Worm (Caenorhabditis elegans) whole organism, L1 larva: Measurements from ENCODE around the gene plc-3.

ENCODE experiments used
- aly-2 ChIP-seq: fragments of 150-350 bp; optimal IDR thresholded peaks from 2 replicates; lab custom pipeline; 2014; ENCODE audit warnings: missing biosample characterization, missing genetic modification characterization
- blmp-1 ChIP-seq: fragments of 150-350 bp; optimal IDR thresholded peaks from 2 replicates; lab custom pipeline; 2014; ENCODE audit warnings: missing biosample characterization, missing genetic modification characterization
- ceh-90 ChIP-seq: sonication (generic microtip); optimal IDR thresholded peaks from 2 replicates; lab custom pipeline; 2016; ENCODE audit warnings: missing genetic modification characterization, missing compliant biosample characterization
- dsc-1 ChIP-seq: sonication (generic microtip); optimal IDR thresholded peaks from 2 replicates; lab custom pipeline; 2016; ENCODE audit warnings: mild to moderate bottlenecking, missing genetic modification characterization, missing compliant biosample characterization
- efl-3 ChIP-seq: fragments of 200-800 bp; sonication (Bioruptor generic); optimal IDR thresholded peaks from 2 replicates; lab custom pipeline; 2018; ENCODE audit warnings: mild to moderate bottlenecking, missing genetic modification characterization, missing compliant biosample characterization
- elt-2 ChIP-seq: sonication (generic microtip); optimal IDR thresholded peaks from 2 replicates; lab custom pipeline; 2016; ENCODE audit warnings: missing genetic modification characterization, mild to moderate bottlenecking, inconsistent platforms, missing compliant biosample characterization, missing genetic modification reagents
- ets-5 ChIP-seq: fragments of 200-800 bp; sonication (Bioruptor generic); IDR thresholded peaks from 2 replicates; pipeline ENCODE4 v1.3.6; 2022; ENCODE audit warnings: missing genetic modification characterization, missing compliant biosample characterization
- fkh-10 ChIP-seq: sonication (generic microtip); optimal IDR thresholded peaks from 2 replicates; lab custom pipeline; 2017; ENCODE audit warnings: missing biosample characterization, missing genetic modification reagents, missing genetic modification characterization
- fkh-4 ChIP-seq: sonication (generic microtip); optimal IDR thresholded peaks from 2 replicates; lab custom pipeline; 2016; ENCODE audit warnings: missing compliant biosample characterization, missing genetic modification characterization, borderline replicate concordance
- fos-1 ChIP-seq: fragments of 150-350 bp; optimal IDR thresholded peaks from 2 replicates; lab custom pipeline; 2014; ENCODE audit warnings: missing biosample characterization, missing genetic modification characterization
- grh-1 ChIP-seq: fragments of 200-800 bp; sonication (Bioruptor generic); IDR thresholded peaks from 2 replicates; pipeline ENCODE4 v1.3.6; 2022; ENCODE audit warnings: missing genetic modification reagents, missing genetic modification characterization, missing compliant biosample characterization
- irx-1 ChIP-seq: sonication (generic microtip); optimal IDR thresholded peaks from 2 replicates; lab custom pipeline; 2016; ENCODE audit warnings: missing genetic modification characterization, missing compliant biosample characterization
- jun-1 ChIP-seq: fragments of 150-350 bp; optimal IDR thresholded peaks from 2 replicates; lab custom pipeline; 2014; ENCODE audit warnings: missing biosample characterization, missing genetic modification reagents, missing genetic modification characterization
- lin-13 ChIP-seq: fragments of 150-350 bp; optimal IDR thresholded peaks from 2 replicates; lab custom pipeline; 2014; ENCODE audit warnings: missing biosample characterization, missing genetic modification reagents, missing genetic modification characterization
- lin-14 ChIP-seq: fragments of 200-800 bp; sonication (Bioruptor generic); optimal IDR thresholded peaks from 2 replicates; lab custom pipeline; 2018; ENCODE audit warnings: mild to moderate bottlenecking, missing genetic modification characterization, moderate library complexity, missing compliant biosample characterization
- lin-39 ChIP-seq: fragments of 150-350 bp; optimal IDR thresholded peaks from 2 replicates; lab custom pipeline; 2014; ENCODE audit warnings: missing biosample characterization, missing genetic modification reagents, missing genetic modification characterization
- lir-3 ChIP-seq: sonication (generic microtip); optimal IDR thresholded peaks from 2 replicates; lab custom pipeline; 2016; ENCODE audit warnings: mild to moderate bottlenecking, missing genetic modification characterization, moderate library complexity, missing compliant biosample characterization; ENCODE audit not compliant: poor library complexity
- mab-9 ChIP-seq: fragments of 200-800 bp; sonication (Bioruptor generic); IDR thresholded peaks from 2 replicates; pipeline ENCODE4 v1.3.6; 2022; ENCODE audit warnings: missing genetic modification reagents, missing genetic modification characterization, missing compliant biosample characterization
- mdl-1 ChIP-seq, 2 experiments: fragments of 150-350 bp; optimal IDR thresholded peaks; 2 replicates each; lab custom pipeline; 2014 to 2017; ENCODE audit warnings: missing biosample characterization in 2 of 2, missing genetic modification characterization in 2 of 2, inconsistent platforms in 1 of 2
- mep-1 ChIP-seq: fragments of 150-350 bp; optimal IDR thresholded peaks from 2 replicates; lab custom pipeline; 2014; ENCODE audit warnings: missing biosample characterization, missing genetic modification characterization
- nhr-19 ChIP-seq: fragments of 200-800 bp; sonication (Bioruptor generic); conservative IDR thresholded peaks from 2 replicates; pipeline ENCODE4 v1.3.6; 2022; ENCODE audit warnings: missing genetic modification characterization, missing compliant biosample characterization
- nhr-20 ChIP-seq: sonication (generic microtip); optimal IDR thresholded peaks from 2 replicates; lab custom pipeline; 2016; ENCODE audit warnings: mild to moderate bottlenecking, missing genetic modification characterization, missing compliant biosample characterization
- nhr-47 ChIP-seq: sonication (generic microtip); optimal IDR thresholded peaks from 2 replicates; lab custom pipeline; 2016; ENCODE audit warnings: mild to moderate bottlenecking, missing genetic modification characterization, moderate library complexity, missing compliant biosample characterization
- nhr-77 ChIP-seq: fragments of 150-350 bp; optimal IDR thresholded peaks from 2 replicates; lab custom pipeline; 2014; ENCODE audit warnings: missing biosample characterization, missing genetic modification characterization
- pag-3 ChIP-seq: sonication (generic microtip); optimal IDR thresholded peaks from 2 replicates; lab custom pipeline; 2017; ENCODE audit warnings: missing genetic modification characterization, mild to moderate bottlenecking, missing compliant biosample characterization, antibody characterized with exemption, borderline replicate concordance; ENCODE audit not compliant: insufficient read depth
- sup-37 ChIP-seq: fragments of 200-800 bp; sonication (Bioruptor generic); optimal IDR thresholded peaks from 2 replicates; lab custom pipeline; 2018; ENCODE audit warnings: mild to moderate bottlenecking, missing genetic modification characterization, missing compliant biosample characterization
- swsn-7 ChIP-seq: sonication (generic microtip); optimal IDR thresholded peaks from 2 replicates; lab custom pipeline; 2016; ENCODE audit warnings: missing genetic modification characterization, missing compliant biosample characterization
- tbx-2 ChIP-seq: sonication (generic microtip); optimal IDR thresholded peaks from 2 replicates; lab custom pipeline; 2016; ENCODE audit warnings: missing genetic modification characterization, missing compliant biosample characterization
- unc-30 ChIP-seq: sonication (generic microtip); optimal IDR thresholded peaks from 2 replicates; lab custom pipeline; 2017; ENCODE audit warnings: missing biosample characterization, missing genetic modification characterization
- unc-62 ChIP-seq: fragments of 150-350 bp; optimal IDR thresholded peaks from 2 replicates; lab custom pipeline; 2014; ENCODE audit warnings: missing biosample characterization, missing genetic modification reagents, missing genetic modification characterization
- zip-4 ChIP-seq: fragments of 200-800 bp; sonication (Bioruptor generic); optimal IDR thresholded peaks from 2 replicates; lab custom pipeline; 2018; ENCODE audit warnings: mild to moderate bottlenecking, missing genetic modification characterization, moderate library complexity, missing compliant biosample characterization
- ztf-11 ChIP-seq, 2 experiments: sonication (generic microtip); optimal IDR thresholded peaks; 2 replicates each; lab custom pipeline; 2016 to 2017; ENCODE audit warnings: missing genetic modification characterization in 2 of 2, missing biosample characterization in 1 of 2, missing compliant biosample characterization in 1 of 2

Gene plc-3

DNA sequence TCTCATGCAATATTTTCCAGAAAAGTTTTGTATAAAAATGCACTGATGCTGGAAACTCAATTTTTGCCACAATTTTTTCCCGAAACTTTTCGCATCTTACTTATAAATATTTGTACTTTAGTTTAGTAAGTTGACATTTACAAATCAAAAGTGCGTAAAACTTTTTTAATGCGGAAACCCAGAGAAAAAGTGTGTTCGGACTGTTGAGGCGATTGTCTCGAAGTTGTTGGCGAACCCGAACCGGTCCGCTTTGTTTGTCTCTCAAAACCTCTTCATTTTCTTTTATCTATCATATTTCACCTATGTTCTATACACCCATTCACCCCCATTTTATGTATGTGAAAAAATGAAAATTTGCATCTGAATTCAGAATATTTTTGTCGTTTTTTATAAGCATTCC, 2.0 kb upstream of the plc-3 start:
- TF ChIP-seq blmp-1 (peak; percentile 26), sup-37 (GFP tag; lab: Kevin White, UChicago) (no peak), ztf-11 (tag; optimal IDR thresholded peaks at IDR 0.05; lab: Kevin White, UChicago) (no peak), lin-14 (peak; percentile 66), unc-62 (no peak), zip-4 (GFP tag; lab: Kevin White, UChicago) (no peak), elt-2 (tag; lab: Kevin White, UChicago) (no peak), fkh-10 (GFP tag; lab: Kevin White, UChicago) (no peak)

DNA sequence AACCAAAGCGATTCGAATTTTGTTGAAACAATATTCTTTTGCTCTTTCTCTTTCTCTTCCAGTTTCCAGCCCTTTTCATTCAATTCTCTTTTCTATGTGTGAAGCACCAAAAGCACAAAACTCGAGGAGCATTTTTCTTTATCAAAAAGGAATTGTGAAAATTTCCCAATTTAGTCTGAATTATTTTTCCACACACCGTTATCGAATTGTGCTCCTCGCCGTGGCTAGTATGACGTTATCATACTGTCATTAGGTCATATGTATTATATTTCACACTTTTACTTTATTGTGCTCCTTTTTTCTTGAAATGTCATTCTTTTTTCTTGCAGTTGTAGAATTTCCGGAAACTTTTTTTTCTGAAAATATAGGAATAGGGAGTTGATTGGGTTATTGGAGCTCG, 1.1 kb upstream of the plc-3 start:
- TF ChIP-seq elt-2 (tag; lab: Kevin White, UChicago) (peak; percentile 68), fos-1 (tag; lab: Kevin White, UChicago) (no peak)

DNA sequence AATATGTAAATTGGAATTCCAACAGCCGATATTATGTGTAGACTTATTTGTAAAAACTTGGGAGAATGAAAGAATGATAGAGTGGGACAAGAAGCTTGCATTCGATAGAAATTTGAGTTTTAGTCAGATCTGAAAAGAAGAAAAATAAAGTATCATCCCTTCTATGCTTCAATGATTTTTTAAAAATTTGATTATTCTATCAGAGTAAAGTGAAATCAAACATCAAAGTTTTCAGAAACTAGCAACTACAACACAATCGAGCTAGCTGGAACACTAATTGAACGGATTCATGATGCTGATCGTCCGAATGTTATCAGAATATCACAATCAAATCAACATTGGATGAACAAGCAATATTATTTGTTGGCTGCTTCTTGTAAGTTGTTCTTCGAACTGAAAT, 4.4 kb downstream of the plc-3 start, which contains the start of gene srh-135:
srh-135 (minus strand) TSS at position 101 of the 400 bp plus-strand sequence.
- no peak for TF ChIP-seq pag-3 (tag; lab: Kevin White, UChicago)

DNA sequence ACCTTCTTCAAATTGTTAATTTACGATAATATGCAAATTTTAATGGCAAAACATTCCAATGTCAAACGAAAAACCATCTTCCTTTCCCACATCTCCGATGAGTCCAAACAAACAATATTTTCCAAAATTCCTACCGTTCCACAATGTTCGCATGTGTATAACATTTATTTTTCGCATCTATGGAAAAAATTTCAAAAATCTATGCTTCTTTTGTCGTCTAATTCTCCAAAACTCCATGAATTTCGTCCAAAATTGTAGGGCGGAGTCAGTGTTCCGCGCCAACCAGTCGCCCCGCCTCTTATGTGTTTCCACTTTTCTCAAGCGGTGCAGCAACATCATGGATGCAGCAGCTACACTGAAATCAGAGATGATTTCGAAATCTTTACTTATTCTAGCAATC, 8.3 kb downstream of the plc-3 start, which contains the start of gene T01E8.8:
T01E8.8 (plus strand) TSS at position 301 of the 400 bp plus-strand sequence.
- TF ChIP-seq mep-1 (tag; lab: Kevin White, UChicago) (no peak), nhr-20 (tag; lab: Kevin White, UChicago) (no peak), swsn-7 (tag; lab: Kevin White, UChicago) (no peak), lin-13 (GFP tag; lab: Kevin White, UChicago) (no peak), tbx-2 (tag; lab: Kevin White, UChicago) (no peak), nhr-77 (no peak), ets-5 (GFP tag; lab: Robert Waterston, UW) (no peak), aly-2 (tag; lab: Kevin White, UChicago) (no peak), efl-3 (GFP tag; lab: Kevin White, UChicago) (no peak), nhr-47 (tag; lab: Kevin White, UChicago) (no peak), jun-1 (no peak), unc-30 (tag; lab: Kevin White, UChicago) (no peak), ceh-90 (tag; lab: Kevin White, UChicago) (no peak), lin-39 (tag; lab: Kevin White, UChicago) (no peak), ztf-11 (tag; optimal IDR thresholded peaks at IDR 0.05; lab: Kevin White, UChicago) (no peak), lir-3 (tag; lab: Kevin White, UChicago) (no peak)

DNA sequence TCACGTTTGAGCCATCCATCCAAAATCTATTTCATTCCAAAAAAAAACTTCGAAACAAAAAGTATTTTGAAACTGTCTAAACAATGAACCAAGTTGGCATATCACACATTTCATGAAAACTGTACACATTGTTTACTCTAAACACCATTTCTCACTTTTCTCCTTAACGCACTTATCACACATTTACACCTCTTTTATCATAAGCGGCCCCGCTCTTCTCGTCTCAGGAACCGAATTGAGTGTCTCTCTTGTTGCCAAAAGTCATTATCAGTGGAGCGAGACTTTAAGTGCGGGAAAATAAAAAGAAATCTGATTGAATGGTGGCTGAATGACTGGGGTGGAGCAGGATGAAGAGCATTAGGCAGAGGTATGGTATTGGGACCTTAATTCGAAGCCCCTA, 9.2 kb downstream of the plc-3 start:
- TF ChIP-seq irx-1 (tag; lab: Kevin White, UChicago) (no peak), fkh-10 (GFP tag; lab: Kevin White, UChicago) (no peak), tbx-2 (tag; lab: Kevin White, UChicago) (no peak), elt-2 (tag; lab: Kevin White, UChicago) (peak; percentile 57), ceh-90 (tag; lab: Kevin White, UChicago) (no peak), lin-14 (no peak)

DNA sequence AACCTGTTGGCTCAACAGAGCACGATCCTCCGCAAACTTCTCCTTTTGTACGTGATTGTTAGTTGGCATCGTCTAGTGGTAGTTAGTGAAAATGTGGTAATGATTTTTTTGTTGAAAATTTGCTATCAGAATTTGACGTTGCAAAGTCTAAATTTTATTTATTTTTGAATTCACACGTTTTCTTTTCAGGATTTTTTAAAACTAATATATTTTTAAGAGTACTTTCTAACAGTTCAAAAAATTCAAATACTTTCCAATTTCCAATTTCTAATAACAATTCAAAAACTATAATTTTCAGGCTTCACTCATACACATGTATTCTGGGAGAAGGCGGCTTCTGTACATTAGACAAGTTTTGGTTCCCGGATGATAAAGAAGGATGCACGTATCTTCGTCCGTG, 11.7 kb downstream of the plc-3 start, which contains the start of gene ubxn-5:
ubxn-5 (minus strand) TSS at position 101 of the 400 bp plus-strand sequence.
- no peak for TF ChIP-seq nhr-19

DNA sequence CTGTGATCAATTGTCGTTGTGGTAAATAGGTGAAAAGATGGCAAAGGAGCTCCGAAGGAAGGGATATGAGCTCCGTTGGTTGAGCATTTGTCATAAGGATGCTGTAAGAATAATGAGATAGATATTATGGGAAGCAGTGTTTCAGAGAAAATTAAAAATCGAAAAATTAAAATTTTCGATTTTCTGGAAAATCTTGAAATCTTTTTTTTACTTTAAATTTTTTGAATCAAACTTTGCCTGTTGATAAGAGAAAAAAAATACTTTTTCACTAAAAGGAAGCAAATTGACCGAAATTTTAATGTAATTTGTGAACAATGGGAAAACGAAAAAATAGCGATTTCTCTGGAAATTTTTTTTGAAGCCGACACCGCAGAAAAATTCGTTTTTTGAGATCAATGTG, 16.9 kb downstream of the plc-3 start, which contains the start of gene mec-15:
mec-15 (minus strand) TSS at position 101 of the 400 bp plus-strand sequence.
- TF ChIP-seq mab-9 (no peak), aly-2 (tag; lab: Kevin White, UChicago) (no peak), jun-1 (no peak), fkh-4 (no peak), mdl-1 (tag; optimal IDR thresholded peaks at IDR 0.05; lab: Kevin White, UChicago) (no peak), lir-3 (tag; lab: Kevin White, UChicago) (no peak), grh-1 (GFP tag; lab: Robert Waterston, UW) (no peak), unc-62 (no peak), nhr-47 (tag; lab: Kevin White, UChicago) (no peak), dsc-1 (tag; lab: Kevin White, UChicago) (no peak)
